Fruit fly (Drosophila melanogaster) whole organism, embryonic: ENCODE data around the gene CG33654.
A peak's percentile ranks its signal among the peaks of the same experiment; 100 is the strongest.

Experiments
- Blimp-1 ChIP-seq: fragments of 200-800 bp; sonication (Bioruptor generic); optimal IDR thresholded peaks from 3 replicates; lab custom pipeline; 2018; ENCODE audit warnings: missing biosample characterization, missing genetic modification characterization, mild to moderate bottlenecking, moderate library complexity, missing genetic modification reagents
- CG10147 ChIP-seq: fragments of 200-800 bp; sonication (Bioruptor generic); optimal IDR thresholded peaks from 2 replicates; lab custom pipeline; 2019; ENCODE audit warnings: missing biosample characterization, mild to moderate bottlenecking, missing genetic modification characterization, moderate library complexity
- CG10543 ChIP-seq: fragments of 200-800 bp; sonication (Bioruptor generic); optimal IDR thresholded peaks from 3 replicates; lab custom pipeline; 2017; ENCODE audit warnings: missing biosample characterization, mild to moderate bottlenecking, missing genetic modification characterization, moderate library complexity
- CG11247 ChIP-seq: fragments of 200-800 bp; sonication (Bioruptor generic); IDR thresholded peaks from 2 replicates; pipeline ENCODE4 v1.3.6; 2022; ENCODE audit warnings: missing biosample characterization, missing genetic modification characterization
- CG12155 ChIP-seq: fragments of 200-800 bp; sonication (Bioruptor generic); optimal IDR thresholded peaks from 3 replicates; lab custom pipeline; 2016; ENCODE audit warnings: missing biosample characterization, missing genetic modification characterization
- CG12299 ChIP-seq: fragments of 200-800 bp; sonication (Bioruptor generic); optimal IDR thresholded peaks from 2 replicates; lab custom pipeline; 2018; ENCODE audit warnings: missing biosample characterization, mild to moderate bottlenecking, missing genetic modification characterization
- CG13624 ChIP-seq: fragments of 200-800 bp; sonication (Bioruptor generic); optimal IDR thresholded peaks from 2 replicates; lab custom pipeline; 2016; ENCODE audit warnings: missing biosample characterization, missing genetic modification characterization
- CG15601 ChIP-seq: fragments of 200-800 bp; sonication (Bioruptor generic); optimal IDR thresholded peaks from 3 replicates; lab custom pipeline; 2019; ENCODE audit warnings: missing biosample characterization, mild to moderate bottlenecking, missing genetic modification characterization, moderate library complexity
- CG16779 ChIP-seq: fragments of 200-800 bp; sonication (Bioruptor generic); IDR thresholded peaks from 2 replicates; pipeline ENCODE4 v1.3.6; 2022; ENCODE audit warnings: missing biosample characterization, missing genetic modification characterization
- CG16813 ChIP-seq: fragments of 200-800 bp; sonication (Bioruptor generic); IDR thresholded peaks from 3 replicates; pipeline ENCODE4 v1.3.6; 2022; ENCODE audit warnings: missing biosample characterization, missing genetic modification characterization; ENCODE audit not compliant: partially characterized antibody
- CG18262 ChIP-seq: fragments of 200-800 bp; optimal IDR thresholded peaks from 3 replicates; lab custom pipeline; 2019; ENCODE audit warnings: missing biosample characterization, mild to moderate bottlenecking, missing genetic modification characterization, moderate library complexity
- CG18619 ChIP-seq: fragments of 200-800 bp; sonication (Bioruptor generic); optimal IDR thresholded peaks from 3 replicates; lab custom pipeline; 2017; ENCODE audit warnings: missing biosample characterization, mild to moderate bottlenecking, missing genetic modification characterization
- CG2875 ChIP-seq: fragments of 200-800 bp; sonication (Bioruptor generic); optimal IDR thresholded peaks from 2 replicates; lab custom pipeline; 2017; ENCODE audit warnings: missing biosample characterization, mild to moderate bottlenecking, missing genetic modification characterization, missing genetic modification reagents
- CG3163 ChIP-seq: fragments of 200-800 bp; sonication (Bioruptor generic); optimal IDR thresholded peaks from 3 replicates; lab custom pipeline; 2016; ENCODE audit warnings: missing biosample characterization, missing genetic modification characterization
- CG3838 ChIP-seq: fragments of 200-800 bp; sonication (Bioruptor generic); optimal IDR thresholded peaks from 3 replicates; lab custom pipeline; 2016; ENCODE audit warnings: missing biosample characterization, missing genetic modification characterization
- CG43689 ChIP-seq: fragments of 200-800 bp; sonication (Bioruptor generic); IDR thresholded peaks from 2 replicates; pipeline ENCODE4 v1.3.6; 2022; ENCODE audit warnings: missing biosample characterization, missing genetic modification characterization
- CG4404 ChIP-seq: fragments of 200-800 bp; sonication (Bioruptor generic); IDR thresholded peaks from 2 replicates; pipeline ENCODE4 v1.3.6; 2022; ENCODE audit warnings: missing biosample characterization, missing genetic modification characterization
- CG4424 ChIP-seq: fragments of 200-800 bp; sonication (Bioruptor generic); optimal IDR thresholded peaks from 3 replicates; lab custom pipeline; 2016; ENCODE audit warnings: missing biosample characterization, missing genetic modification characterization
- CG5245 ChIP-seq: fragments of 200-800 bp; sonication (Bioruptor generic); optimal IDR thresholded peaks from 3 replicates; lab custom pipeline; 2016; ENCODE audit warnings: missing biosample characterization, missing genetic modification characterization
- CG6175 ChIP-seq: fragments of 200-800 bp; sonication (Bioruptor generic); IDR thresholded peaks from 3 replicates; pipeline ENCODE4 v1.3.6; 2022; ENCODE audit warnings: missing biosample characterization, missing genetic modification characterization
- CG6254 ChIP-seq: fragments of 200-800 bp; sonication (Bioruptor generic); optimal IDR thresholded peaks from 3 replicates; lab custom pipeline; 2017; ENCODE audit warnings: mild to moderate bottlenecking, missing biosample characterization, missing genetic modification reagents, missing genetic modification characterization
- CG7839 ChIP-seq: fragments of 200-800 bp; sonication (Bioruptor generic); optimal IDR thresholded peaks from 3 replicates; lab custom pipeline; 2018; ENCODE audit warnings: missing biosample characterization, mild to moderate bottlenecking, missing genetic modification characterization, moderate library complexity
- CG7987 ChIP-seq: fragments of 200-800 bp; sonication (Bioruptor generic); optimal IDR thresholded peaks from 2 replicates; lab custom pipeline; 2018; ENCODE audit warnings: missing biosample characterization, mild to moderate bottlenecking, missing genetic modification characterization, moderate library complexity
- CG9817 ChIP-seq: fragments of 200-800 bp; sonication (Bioruptor generic); optimal IDR thresholded peaks from 2 replicates; lab custom pipeline; 2018; ENCODE audit warnings: missing biosample characterization, mild to moderate bottlenecking, missing genetic modification characterization, moderate library complexity
- Dp ChIP-seq: fragments of 200-800 bp; sonication (Bioruptor generic); optimal IDR thresholded peaks from 2 replicates; lab custom pipeline; 2018; ENCODE audit warnings: missing biosample characterization, mild to moderate bottlenecking, missing genetic modification characterization, moderate library complexity
- Ets65A ChIP-seq: fragments of 200-800 bp; sonication (Bioruptor generic); peaks from one replicate; lab custom pipeline; 2016; ENCODE audit warnings: missing biosample characterization, missing genetic modification characterization
- Fer3 ChIP-seq: fragments of 200-800 bp; sonication (Bioruptor generic); optimal IDR thresholded peaks from 2 replicates; lab custom pipeline; 2018; ENCODE audit warnings: missing biosample characterization, mild to moderate bottlenecking, missing genetic modification characterization, moderate library complexity
- HmgD ChIP-seq: fragments of 200-800 bp; sonication (Bioruptor generic); optimal IDR thresholded peaks from 3 replicates; lab custom pipeline; 2016; ENCODE audit warnings: missing biosample characterization, missing genetic modification characterization
- Lhr ChIP-seq: fragments of 200-800 bp; sonication (Bioruptor generic); optimal IDR thresholded peaks from 3 replicates; lab custom pipeline; 2017; ENCODE audit warnings: mild to moderate bottlenecking, missing biosample characterization, missing genetic modification reagents, missing genetic modification characterization
- Lpt ChIP-seq: fragments of >200 bp; optimal IDR thresholded peaks from 2 replicates; lab custom pipeline; 2018; ENCODE audit warnings: missing biosample characterization, missing genetic modification characterization
- Mrtf ChIP-seq: fragments of 200-800 bp; sonication (Bioruptor generic); IDR thresholded peaks from 3 replicates; pipeline ENCODE4 v1.3.6; 2022; ENCODE audit warnings: missing biosample characterization, missing genetic modification characterization
- Myb ChIP-seq: fragments of 200-800 bp; sonication (Bioruptor generic); optimal IDR thresholded peaks from 2 replicates; lab custom pipeline; 2016; ENCODE audit warnings: missing biosample characterization, missing genetic modification characterization
- Side ChIP-seq: fragments of 200-800 bp; sonication (Bioruptor generic); optimal IDR thresholded peaks from 2 replicates; lab custom pipeline; 2016; ENCODE audit warnings: missing biosample characterization, missing genetic modification characterization
- Ssrp ChIP-seq: fragments of 200-800 bp; sonication (Bioruptor generic); optimal IDR thresholded peaks from 2 replicates; lab custom pipeline; 2018; ENCODE audit warnings: missing biosample characterization, mild to moderate bottlenecking, missing genetic modification characterization, moderate library complexity
- caup ChIP-seq: fragments of 200-800 bp; sonication (Bioruptor generic); optimal IDR thresholded peaks from 3 replicates; lab custom pipeline; 2017; ENCODE audit warnings: missing biosample characterization, mild to moderate bottlenecking, missing genetic modification characterization, moderate library complexity; ENCODE audit not compliant: severe bottlenecking
- chn ChIP-seq: fragments of 200-800 bp; sonication (Bioruptor generic); optimal IDR thresholded peaks from 2 replicates; lab custom pipeline; 2016; ENCODE audit warnings: missing biosample characterization, missing genetic modification characterization
- dmrt11E ChIP-seq: fragments of 200-800 bp; sonication (Bioruptor generic); optimal IDR thresholded peaks from 3 replicates; lab custom pipeline; 2018; ENCODE audit warnings: missing biosample characterization, mild to moderate bottlenecking, missing genetic modification characterization, moderate library complexity
- ewg ChIP-seq: fragments of 200-800 bp; sonication (Bioruptor generic); optimal IDR thresholded peaks from 3 replicates; lab custom pipeline; 2017; ENCODE audit warnings: mild to moderate bottlenecking, missing biosample characterization, missing genetic modification reagents, missing genetic modification characterization
- eyg ChIP-seq: fragments of 200-800 bp; sonication (Bioruptor generic); optimal IDR thresholded peaks from 3 replicates; lab custom pipeline; 2016; ENCODE audit warnings: missing biosample characterization, missing genetic modification characterization
- gro ChIP-seq: fragments of 200-800 bp; sonication (Bioruptor generic); optimal IDR thresholded peaks from 2 replicates; lab custom pipeline; 2016; ENCODE audit warnings: missing biosample characterization, missing genetic modification characterization
- ind ChIP-seq: fragments of 200-800 bp; sonication (Bioruptor generic); optimal IDR thresholded peaks from 3 replicates; lab custom pipeline; 2016; ENCODE audit warnings: missing biosample characterization, missing genetic modification characterization
- kah ChIP-seq: fragments of 200-800 bp; sonication (Bioruptor generic); optimal IDR thresholded peaks from 2 replicates; lab custom pipeline; 2018; ENCODE audit warnings: missing biosample characterization, mild to moderate bottlenecking, missing genetic modification characterization
- kay ChIP-seq: fragments of 200-800 bp; sonication (Bioruptor generic); optimal IDR thresholded peaks from 2 replicates; lab custom pipeline; 2016; ENCODE audit warnings: missing biosample characterization, missing genetic modification characterization
- kni ChIP-seq: fragments of 200-800 bp; sonication (Bioruptor generic); optimal IDR thresholded peaks from 3 replicates; lab custom pipeline; 2017; ENCODE audit warnings: mild to moderate bottlenecking, missing biosample characterization, missing genetic modification reagents, missing genetic modification characterization
- lab ChIP-seq: fragments of 200-800 bp; sonication (Bioruptor generic); optimal IDR thresholded peaks from 3 replicates; lab custom pipeline; 2017; ENCODE audit warnings: missing biosample characterization, missing genetic modification characterization, mild to moderate bottlenecking, moderate library complexity, missing genetic modification reagents
- nom ChIP-seq: fragments of 200-800 bp; sonication (Bioruptor generic); optimal IDR thresholded peaks from 2 replicates; lab custom pipeline; 2017; ENCODE audit warnings: missing biosample characterization, missing genetic modification characterization, mild to moderate bottlenecking, moderate library complexity, missing genetic modification reagents
- onecut ChIP-seq: fragments of 200-800 bp; sonication (Bioruptor generic); IDR thresholded peaks from 2 replicates; pipeline ENCODE4 v1.3.6; 2022; ENCODE audit warnings: missing biosample characterization, missing genetic modification characterization
- sd ChIP-seq: fragments of 200-800 bp; sonication (Bioruptor generic); optimal IDR thresholded peaks from 3 replicates; lab custom pipeline; 2018; ENCODE audit warnings: missing biosample characterization, mild to moderate bottlenecking, missing genetic modification characterization, moderate library complexity
- sim ChIP-seq: fragments of 200-800 bp; sonication (Bioruptor generic); IDR thresholded peaks from 2 replicates; pipeline ENCODE4 v1.3.6; 2022; ENCODE audit warnings: missing biosample characterization, missing genetic modification characterization
- zen2 ChIP-seq: fragments of 200-800 bp; sonication (Bioruptor generic); IDR thresholded peaks from 3 replicates; pipeline ENCODE4 v1.3.6; 2022; ENCODE audit warnings: missing biosample characterization, missing genetic modification characterization; ENCODE audit not compliant: partially characterized antibody

The CG33654 gene

DNA sequence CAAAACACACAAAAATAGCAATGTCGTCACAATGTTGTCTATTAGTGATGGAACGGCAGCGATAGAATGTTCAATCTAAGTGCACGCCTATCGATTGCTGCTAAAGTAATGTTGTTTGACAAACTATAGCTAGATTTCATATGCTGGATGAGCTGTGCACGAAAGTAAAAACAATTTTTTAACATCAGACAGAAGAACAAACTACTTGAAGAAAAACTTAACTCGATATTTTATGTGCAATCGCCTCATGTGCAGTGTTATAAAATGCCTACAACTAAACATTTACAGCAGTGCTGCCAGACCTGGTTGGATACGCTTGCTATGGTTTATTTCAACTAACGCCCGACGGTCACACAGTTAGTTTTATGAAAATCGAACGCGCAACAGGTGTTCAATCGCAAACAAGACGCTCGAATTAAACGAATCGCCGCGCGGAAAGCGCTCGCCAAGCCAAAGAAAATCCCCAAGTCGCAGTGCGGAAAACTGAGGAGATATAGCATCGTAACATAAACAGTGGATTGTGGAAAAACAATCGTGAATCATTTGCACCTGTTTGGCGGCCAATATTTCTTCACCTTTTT lies 8.0 kb upstream of the CG33654 start, which contains the start of the genes bocks and CG8312 (continued):
- TF ChIP-seq Lhr (peak; percentile 92), CG7987 (GFP tag; lab: Kevin White, UChicago) (peak; percentile 8), chn (GFP tag; lab: Kevin White, UChicago) (peak; percentile 63), CG12299 (peak; percentile 21), sim (GFP tag; lab: Robert Waterston, UW) (no peak), Mrtf (no peak), lab (GFP tag; lab: Kevin White, UChicago) (peak; percentile 69), Dp (GFP tag; lab: Kevin White, UChicago) (peak; percentile 67), CG7839 (peak; percentile 31), Lpt (GFP tag; lab: Kevin White, UChicago) (no peak), Blimp-1 (peak; percentile 22), nom (GFP tag; lab: Kevin White, UChicago) (no peak), CG6175 (no peak), kni (GFP tag; lab: Kevin White, UChicago) (no peak), CG11247 (GFP tag; lab: Robert Waterston, UW) (no peak), CG2875 (GFP tag; lab: Kevin White, UChicago) (no peak), ewg (GFP tag; lab: Kevin White, UChicago) (peak; percentile 80), Ets65A (GFP tag; lab: Kevin White, UChicago) (peak; percentile 56), CG18619 (GFP tag; lab: Kevin White, UChicago) (peak; percentile 29), kah (GFP tag; lab: Kevin White, UChicago) (peak; percentile 100), eyg (peak; percentile 15), CG16779 (no peak), Ssrp (tag; lab: Kevin White, UChicago) (no peak), CG12155 (GFP tag; lab: Kevin White, UChicago) (peak; percentile 44), CG18262 (peak; percentile 19), dmrt11E (tag; lab: Kevin White, UChicago) (peak; percentile 16), onecut (GFP tag; lab: Robert Waterston, UW) (peak; percentile 74), sd (peak; percentile 57), CG6254 (no peak), CG15601 (tag; lab: Kevin White, UChicago) (peak; percentile 82), CG3838 (GFP tag; lab: Kevin White, UChicago) (peak; percentile 80), CG13624 (peak; percentile 79), Side (GFP tag; lab: Kevin White, UChicago) (peak; percentile 20), gro (peak; percentile 69), CG3163 (GFP tag; lab: Kevin White, UChicago) (peak; percentile 47), CG4404 (GFP tag; lab: Robert Waterston, UW) (no peak), ind (GFP tag; lab: Kevin White, UChicago) (peak; percentile 26), Myb (GFP tag; lab: Kevin White, UChicago) (peak; percentile 72), CG10543 (peak; percentile 67), CG10147 (peak; percentile 47), caup (peak; percentile 64), kay (GFP tag; lab: Kevin White, UChicago) (peak; percentile 54), Fer3 (tag; lab: Kevin White, UChicago) (peak; percentile 33), CG5245 (GFP tag; lab: Kevin White, UChicago) (no peak), HmgD (GFP tag; lab: Kevin White, UChicago) (peak; percentile 78), CG16813 (GFP tag; lab: Robert Waterston, UW) (no peak), CG4424 (GFP tag; lab: Kevin White, UChicago) (peak; percentile 50), CG9817 (tag; lab: Kevin White, UChicago) (peak; percentile 29), zen2 (GFP tag; lab: Robert Waterston, UW) (no peak), CG43689 (GFP tag; lab: Robert Waterston, UW) (no peak)
